Fruit fly (Drosophila melanogaster) whole organism, embryonic: Measurements from ENCODE around the gene Oatp74D.

ENCODE experiments used
- Atf-2 ChIP-seq: fragments of 200-800 bp; sonication (Bioruptor generic); optimal IDR thresholded peaks from 2 replicates; lab custom pipeline; 2016; ENCODE audit warnings: missing biosample characterization, missing genetic modification characterization
- BEAF-32 ChIP-seq: fragments of 200-800 bp; sonication (Bioruptor generic); optimal IDR thresholded peaks from 3 replicates; lab custom pipeline; 2017; ENCODE audit warnings: missing biosample characterization, missing genetic modification characterization, mild to moderate bottlenecking, moderate library complexity, missing genetic modification reagents
- C15 ChIP-seq: fragments of 200-800 bp; sonication (Bioruptor generic); IDR thresholded peaks from 3 replicates; pipeline ENCODE4 v1.3.6; 2022; ENCODE audit warnings: missing biosample characterization, missing genetic modification characterization
- CG10431 ChIP-seq: fragments of 200-800 bp; sonication (Bioruptor generic); optimal IDR thresholded peaks from 3 replicates; lab custom pipeline; 2018; ENCODE audit warnings: missing biosample characterization, mild to moderate bottlenecking, missing genetic modification characterization
- CG11247 ChIP-seq: fragments of 200-800 bp; sonication (Bioruptor generic); IDR thresholded peaks from 2 replicates; pipeline ENCODE4 v1.3.6; 2022; ENCODE audit warnings: missing biosample characterization, missing genetic modification characterization
- CG11456 ChIP-seq: fragments of 200-800 bp; sonication (Bioruptor generic); IDR thresholded peaks from 3 replicates; pipeline ENCODE4 v1.3.6; 2022; ENCODE audit warnings: missing biosample characterization, missing genetic modification characterization
- CG11560 ChIP-seq: fragments of 200-800 bp; sonication (Bioruptor generic); IDR thresholded peaks from 3 replicates; pipeline ENCODE4 v1.3.6; 2022; ENCODE audit warnings: missing biosample characterization, missing genetic modification characterization
- CG13775 ChIP-seq: fragments of 200-800 bp; sonication (Bioruptor generic); optimal IDR thresholded peaks from 3 replicates; lab custom pipeline; 2017; ENCODE audit warnings: missing biosample characterization, mild to moderate bottlenecking, missing genetic modification characterization
- CG14710 ChIP-seq: fragments of 200-800 bp; sonication (Bioruptor generic); optimal IDR thresholded peaks from 3 replicates; lab custom pipeline; 2019; ENCODE audit warnings: missing biosample characterization, mild to moderate bottlenecking, missing genetic modification characterization, moderate library complexity
- CG16813 ChIP-seq: fragments of 200-800 bp; sonication (Bioruptor generic); IDR thresholded peaks from 3 replicates; pipeline ENCODE4 v1.3.6; 2022; ENCODE audit warnings: missing biosample characterization, missing genetic modification characterization; ENCODE audit not compliant: partially characterized antibody
- CG17361 ChIP-seq: fragments of 200-800 bp; sonication (Bioruptor generic); IDR thresholded peaks from 3 replicates; pipeline ENCODE4 v1.3.6; 2022; ENCODE audit warnings: missing biosample characterization, missing genetic modification characterization
- CG1792 ChIP-seq: fragments of 200-800 bp; sonication (Bioruptor generic); optimal IDR thresholded peaks from 2 replicates; lab custom pipeline; 2016; ENCODE audit warnings: missing biosample characterization, missing genetic modification characterization
- CG18619 ChIP-seq: fragments of 200-800 bp; sonication (Bioruptor generic); optimal IDR thresholded peaks from 3 replicates; lab custom pipeline; 2017; ENCODE audit warnings: missing biosample characterization, mild to moderate bottlenecking, missing genetic modification characterization
- CG32532 ChIP-seq: fragments of 200-800 bp; sonication (Bioruptor generic); IDR thresholded peaks from 2 replicates; pipeline ENCODE4 v1.3.6; 2022; ENCODE audit warnings: missing biosample characterization, missing genetic modification characterization
- CG4707 ChIP-seq: fragments of 200-800 bp; sonication (Bioruptor generic); optimal IDR thresholded peaks from 2 replicates; lab custom pipeline; 2018; ENCODE audit warnings: missing biosample characterization, mild to moderate bottlenecking, missing genetic modification characterization, moderate library complexity
- CG4854 ChIP-seq: fragments of 200-800 bp; sonication (Bioruptor generic); optimal IDR thresholded peaks from 2 replicates; lab custom pipeline; 2016; ENCODE audit warnings: missing biosample characterization, missing genetic modification characterization, inconsistent platforms
- CG6813 ChIP-seq: fragments of 200-800 bp; sonication (Bioruptor generic); optimal IDR thresholded peaks from 2 replicates; lab custom pipeline; 2017; ENCODE audit warnings: missing biosample characterization, missing genetic modification characterization, mild to moderate bottlenecking, moderate library complexity, missing genetic modification reagents
- CG9797 ChIP-seq: fragments of 200-800 bp; sonication (Bioruptor generic); optimal IDR thresholded peaks from 3 replicates; lab custom pipeline; 2018; ENCODE audit warnings: missing biosample characterization, mild to moderate bottlenecking, missing genetic modification characterization
- CTCF ChIP-seq: fragments of 200-800 bp; sonication (Bioruptor generic); optimal IDR thresholded peaks from 2 replicates; lab custom pipeline; 2017; ENCODE audit warnings: missing biosample characterization, mild to moderate bottlenecking, missing genetic modification characterization, moderate library complexity
- D19A ChIP-seq: fragments of 200-800 bp; optimal IDR thresholded peaks from 3 replicates; lab custom pipeline; 2019; ENCODE audit warnings: missing biosample characterization, mild to moderate bottlenecking, missing genetic modification characterization, moderate library complexity
- Deaf1 ChIP-seq: fragments of 200-800 bp; optimal IDR thresholded peaks from 3 replicates; lab custom pipeline; 2019; ENCODE audit warnings: missing biosample characterization, mild to moderate bottlenecking, missing genetic modification characterization, moderate library complexity
- E2f1 ChIP-seq: fragments of 200-800 bp; sonication (Bioruptor generic); IDR thresholded peaks from 2 replicates; pipeline ENCODE4 v1.3.6; 2022; ENCODE audit warnings: missing biosample characterization, missing genetic modification characterization
- Ets65A ChIP-seq: fragments of 200-800 bp; sonication (Bioruptor generic); peaks from one replicate; lab custom pipeline; 2016; ENCODE audit warnings: missing biosample characterization, missing genetic modification characterization
- Ets97D ChIP-seq: fragments of 200-800 bp; sonication (Bioruptor generic); optimal IDR thresholded peaks from 3 replicates; lab custom pipeline; 2016; ENCODE audit warnings: missing biosample characterization, missing genetic modification characterization
- Hey ChIP-seq: fragments of 200-800 bp; sonication (Bioruptor generic); optimal IDR thresholded peaks from 3 replicates; lab custom pipeline; 2018; ENCODE audit warnings: missing biosample characterization, mild to moderate bottlenecking, missing genetic modification characterization
- Lhr ChIP-seq: fragments of 200-800 bp; sonication (Bioruptor generic); optimal IDR thresholded peaks from 3 replicates; lab custom pipeline; 2017; ENCODE audit warnings: mild to moderate bottlenecking, missing biosample characterization, missing genetic modification reagents, missing genetic modification characterization
- Myb ChIP-seq: fragments of 200-800 bp; sonication (Bioruptor generic); optimal IDR thresholded peaks from 2 replicates; lab custom pipeline; 2016; ENCODE audit warnings: missing biosample characterization, missing genetic modification characterization
- Neu2 ChIP-seq: fragments of 200-800 bp; sonication (Bioruptor generic); optimal IDR thresholded peaks from 3 replicates; lab custom pipeline; 2016; ENCODE audit warnings: missing biosample characterization, missing genetic modification characterization, borderline replicate concordance
- NfI ChIP-seq: fragments of 200-800 bp; sonication (Bioruptor generic); optimal IDR thresholded peaks from 3 replicates; lab custom pipeline; 2018; ENCODE audit warnings: missing biosample characterization, mild to moderate bottlenecking, missing genetic modification characterization, moderate library complexity
- Optix ChIP-seq: fragments of 200-800 bp; sonication (Bioruptor generic); IDR thresholded peaks from 3 replicates; pipeline ENCODE4 v1.3.6; 2022; ENCODE audit warnings: missing biosample characterization, missing genetic modification characterization
- Pdp1 ChIP-seq, 2 experiments: fragments of 200-800 bp; sonication (Bioruptor generic); optimal IDR thresholded peaks; 3 replicates each; lab custom pipeline; 2016; ENCODE audit warnings: missing biosample characterization in 2 of 2, missing genetic modification characterization in 2 of 2, mild to moderate bottlenecking in 1 of 2, moderate library complexity in 1 of 2
- Sry-β ChIP-seq: fragments of 200-800 bp; sonication (Bioruptor generic); optimal IDR thresholded peaks from 2 replicates; lab custom pipeline; 2018; ENCODE audit warnings: missing biosample characterization, mild to moderate bottlenecking, missing genetic modification characterization, moderate library complexity
- Sry-δ ChIP-seq: fragments of 200-800 bp; sonication (Bioruptor generic); optimal IDR thresholded peaks from 2 replicates; lab custom pipeline; 2016; ENCODE audit warnings: missing biosample characterization, missing genetic modification characterization
- Xrp1 ChIP-seq: fragments of 200-800 bp; sonication (Bioruptor generic); IDR thresholded peaks from 2 replicates; pipeline ENCODE4 v1.3.6; 2022; ENCODE audit warnings: missing biosample characterization, missing genetic modification characterization
- abd-A ChIP-seq: fragments of 200-800 bp; sonication (Bioruptor generic); optimal IDR thresholded peaks from 3 replicates; lab custom pipeline; 2019; ENCODE audit warnings: missing biosample characterization, mild to moderate bottlenecking, missing genetic modification characterization, moderate library complexity
- aop ChIP-seq: fragments of 200-800 bp; sonication (Bioruptor generic); IDR thresholded peaks from 2 replicates; pipeline ENCODE4 v1.3.6; 2022; ENCODE audit warnings: missing biosample characterization, missing genetic modification characterization
- bab2 ChIP-seq: fragments of 200-800 bp; sonication (Bioruptor generic); optimal IDR thresholded peaks from 2 replicates; lab custom pipeline; 2016; ENCODE audit warnings: missing biosample characterization, missing genetic modification characterization
- dm ChIP-seq: fragments of 200-800 bp; sonication (Bioruptor generic); optimal IDR thresholded peaks from 3 replicates; lab custom pipeline; 2016; ENCODE audit warnings: missing biosample characterization, missing genetic modification characterization
- dmrt11E ChIP-seq: fragments of 200-800 bp; sonication (Bioruptor generic); optimal IDR thresholded peaks from 3 replicates; lab custom pipeline; 2018; ENCODE audit warnings: missing biosample characterization, mild to moderate bottlenecking, missing genetic modification characterization, moderate library complexity
- gt ChIP-seq: fragments of 200-800 bp; sonication (Bioruptor generic); IDR thresholded peaks from 2 replicates; pipeline ENCODE4 v1.3.6; 2022; ENCODE audit warnings: missing biosample characterization, missing genetic modification characterization
- mld ChIP-seq: fragments of 200-800 bp; sonication (Bioruptor generic); IDR thresholded peaks from 3 replicates; pipeline ENCODE4 v1.3.6; 2022; ENCODE audit warnings: missing biosample characterization, missing genetic modification characterization; ENCODE audit not compliant: partially characterized antibody
- nau ChIP-seq: fragments of 200-800 bp; sonication (Bioruptor generic); optimal IDR thresholded peaks from 3 replicates; lab custom pipeline; 2017; ENCODE audit warnings: missing biosample characterization, mild to moderate bottlenecking, missing genetic modification characterization, missing genetic modification reagents
- odd ChIP-seq: fragments of 200-800 bp; sonication (Bioruptor generic); optimal IDR thresholded peaks from 2 replicates; lab custom pipeline; 2017; ENCODE audit warnings: missing biosample characterization, mild to moderate bottlenecking, missing genetic modification characterization
- onecut ChIP-seq: fragments of 200-800 bp; sonication (Bioruptor generic); IDR thresholded peaks from 2 replicates; pipeline ENCODE4 v1.3.6; 2022; ENCODE audit warnings: missing biosample characterization, missing genetic modification characterization
- p53 ChIP-seq: fragments of 200-800 bp; sonication (Bioruptor generic); optimal IDR thresholded peaks from 2 replicates; lab custom pipeline; 2016; ENCODE audit warnings: missing biosample characterization, missing genetic modification characterization
- pros ChIP-seq: fragments of 200-800 bp; sonication (Bioruptor generic); optimal IDR thresholded peaks from 3 replicates; lab custom pipeline; 2019; ENCODE audit warnings: missing biosample characterization, mild to moderate bottlenecking, missing genetic modification characterization, moderate library complexity
- seq ChIP-seq: fragments of 200-800 bp; sonication (Bioruptor generic); IDR thresholded peaks from 2 replicates; pipeline ENCODE4 v1.3.6; 2022; ENCODE audit warnings: missing biosample characterization, missing genetic modification characterization
- tio ChIP-seq: fragments of 200-800 bp; sonication (Bioruptor generic); optimal IDR thresholded peaks from 2 replicates; lab custom pipeline; 2017; ENCODE audit warnings: missing biosample characterization, missing genetic modification characterization, inconsistent platforms
- tup ChIP-seq: fragments of 200-800 bp; sonication (Bioruptor generic); optimal IDR thresholded peaks from 2 replicates; lab custom pipeline; 2016; ENCODE audit warnings: missing biosample characterization, mild to moderate bottlenecking, missing genetic modification characterization, moderate library complexity
- vfl ChIP-seq: fragments of 200-800 bp; sonication (Bioruptor generic); optimal IDR thresholded peaks from 2 replicates; lab custom pipeline; 2016; ENCODE audit warnings: missing biosample characterization, missing genetic modification characterization
- vnd ChIP-seq: fragments of 200-800 bp; sonication (Bioruptor generic); IDR thresholded peaks from 3 replicates; pipeline ENCODE4 v1.3.6; 2022; ENCODE audit warnings: missing biosample characterization, missing genetic modification characterization; ENCODE audit not compliant: partially characterized antibody
- z ChIP-seq: fragments of 200-800 bp; sonication (Bioruptor generic); IDR thresholded peaks from 3 replicates; pipeline ENCODE4 v1.3.6; 2022; ENCODE audit warnings: missing biosample characterization, missing genetic modification characterization

Gene Oatp74D

DNA sequence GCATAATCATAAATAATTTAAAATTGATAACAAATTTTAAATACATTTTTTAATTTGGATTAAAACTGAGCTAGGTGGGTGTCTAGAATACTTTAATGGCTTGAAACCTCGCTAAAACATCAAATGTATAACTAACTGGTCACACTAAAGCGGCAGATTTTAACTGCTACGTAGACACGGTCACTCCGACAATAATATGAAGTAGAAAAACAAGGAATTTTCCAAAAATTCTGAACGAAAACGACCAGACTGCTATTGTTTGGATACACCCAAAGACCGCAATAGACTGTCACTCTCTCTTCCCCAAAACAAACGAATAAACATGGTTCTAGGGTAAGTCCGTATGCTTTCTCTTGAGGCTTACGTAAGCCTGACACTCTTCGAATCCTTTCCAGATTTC is 21.1 kb upstream of the Oatp74D start, which contains the start of gene QIL1 (continued):
- no peak for TF ChIP-seq abd-A
- no peak for TF ChIP-seq CG4854 (GFP tag; lab: Kevin White, UChicago)
- no peak for TF ChIP-seq mld (GFP tag; lab: Robert Waterston, UW)
- TF ChIP-seq D19A = peak; percentile 8
- TF ChIP-seq C15 (GFP tag; lab: Robert Waterston, UW) = no peak
- no peak for TF ChIP-seq CG1792 (GFP tag; lab: Kevin White, UChicago)
- TF ChIP-seq Myb (GFP tag; lab: Kevin White, UChicago) = peak; percentile 26
- TF ChIP-seq CG11560 (tag; lab: Robert Waterston, UW) = no peak
- no peak for TF ChIP-seq Ets65A
- peak; percentile 65 for TF ChIP-seq Ets97D (GFP tag; lab: Kevin White, UChicago)
- no peak for TF ChIP-seq Neu2
- peak; percentile 61 for TF ChIP-seq CTCF (GFP tag; lab: Kevin White, UChicago)
- no peak for TF ChIP-seq CG6813 (GFP tag; lab: Kevin White, UChicago)
- no peak for TF ChIP-seq z
- TF ChIP-seq tup = no peak
- TF ChIP-seq CG18619 (GFP tag; lab: Kevin White, UChicago) = no peak
- TF ChIP-seq dmrt11E (tag; lab: Kevin White, UChicago) = no peak
- TF ChIP-seq CG9797 (GFP tag; lab: Kevin White, UChicago) = peak; percentile 83
- TF ChIP-seq aop (GFP tag; lab: Robert Waterston, UW) = no peak
- TF ChIP-seq E2f1 (GFP tag; lab: Robert Waterston, UW) = no peak
- no peak for TF ChIP-seq seq (GFP tag; lab: Robert Waterston, UW)
- no peak for TF ChIP-seq dm (GFP tag; lab: Kevin White, UChicago)
- no peak for TF ChIP-seq bab2 (GFP tag; lab: Kevin White, UChicago)
- TF ChIP-seq CG17361 (GFP tag; lab: Robert Waterston, UW) = 0 out of 3 replicates have a peak, but pooled peaks have one; percentile 33
- TF ChIP-seq CG16813 (GFP tag; lab: Robert Waterston, UW) = no peak
- TF ChIP-seq CG10431 (GFP tag; lab: Kevin White, UChicago) = no peak
- no peak for TF ChIP-seq tio (GFP tag; lab: Kevin White, UChicago)
- no peak for TF ChIP-seq Sry-β (GFP tag; lab: Kevin White, UChicago)
- TF ChIP-seq Sry-δ (GFP tag; lab: Kevin White, UChicago) = peak; percentile 31
- peak; percentile 41 for TF ChIP-seq BEAF-32 (GFP tag; lab: Kevin White, UChicago)
- peak in 1 of 2 experiments; percentile 94 for TF ChIP-seq Pdp1 (GFP tag; optimal IDR thresholded peaks at IDR 0.05; lab: Kevin White, UChicago)
- peak; percentile 69 for TF ChIP-seq CG14710 (tag; lab: Kevin White, UChicago)
- no peak for TF ChIP-seq p53
- no peak for TF ChIP-seq Optix (GFP tag; lab: Robert Waterston, UW)
- TF ChIP-seq vfl (GFP tag; lab: Kevin White, UChicago) = no peak
- no peak for TF ChIP-seq Hey (tag; lab: Kevin White, UChicago)
- no peak for TF ChIP-seq Deaf1 (tag; lab: Kevin White, UChicago)
- no peak for TF ChIP-seq pros (GFP tag; lab: Kevin White, UChicago)
- TF ChIP-seq CG4707 = no peak
- TF ChIP-seq odd (GFP tag; lab: Kevin White, UChicago) = no peak
- TF ChIP-seq Xrp1 = no peak
- no peak for TF ChIP-seq CG13775 (GFP tag; lab: Kevin White, UChicago)
- TF ChIP-seq CG11456 (GFP tag; lab: Robert Waterston, UW) = no peak
- TF ChIP-seq gt = no peak
- TF ChIP-seq Atf-2 (GFP tag; lab: Kevin White, UChicago) = no peak
- no peak for TF ChIP-seq vnd (GFP tag; lab: Robert Waterston, UW)
- no peak for TF ChIP-seq nau (GFP tag; lab: Kevin White, UChicago)
- TF ChIP-seq NfI (GFP tag; lab: Kevin White, UChicago) = peak; percentile 2
- no peak for TF ChIP-seq CG11247 (GFP tag; lab: Robert Waterston, UW)
- peak; percentile 83 for TF ChIP-seq Lhr
- no peak for TF ChIP-seq CG32532 (GFP tag; lab: Robert Waterston, UW)
- no peak for TF ChIP-seq onecut (GFP tag; lab: Robert Waterston, UW)
